Fruit fly (Drosophila melanogaster) whole organism, embryonic: Measurements from ENCODE around the gene SdhC.

ENCODE experiments used
- Abd-B ChIP-seq: fragments of 200-800 bp; sonication (Bioruptor generic); optimal IDR thresholded peaks from 2 replicates; lab custom pipeline; 2018; ENCODE audit warnings: missing biosample characterization, mild to moderate bottlenecking, missing genetic modification characterization, moderate library complexity
- Ada2b ChIP-seq: fragments of 200-800 bp; sonication (Bioruptor generic); IDR thresholded peaks from 2 replicates; pipeline ENCODE4 v1.3.6; 2022; ENCODE audit warnings: missing biosample characterization, missing genetic modification characterization
- Atf-2 ChIP-seq: fragments of 200-800 bp; sonication (Bioruptor generic); optimal IDR thresholded peaks from 2 replicates; lab custom pipeline; 2016; ENCODE audit warnings: missing biosample characterization, missing genetic modification characterization
- CG10147 ChIP-seq: fragments of 200-800 bp; sonication (Bioruptor generic); optimal IDR thresholded peaks from 2 replicates; lab custom pipeline; 2019; ENCODE audit warnings: missing biosample characterization, mild to moderate bottlenecking, missing genetic modification characterization, moderate library complexity
- CG10209 ChIP-seq: fragments of 200-800 bp; sonication (Bioruptor generic); optimal IDR thresholded peaks from 3 replicates; lab custom pipeline; 2017; ENCODE audit warnings: missing biosample characterization, mild to moderate bottlenecking, missing genetic modification characterization, missing genetic modification reagents
- CG1024 ChIP-seq: fragments of 200-800 bp; sonication (Bioruptor generic); IDR thresholded peaks from 2 replicates; pipeline ENCODE4 v1.3.6; 2022; ENCODE audit warnings: missing biosample characterization, missing genetic modification characterization
- CG10267 ChIP-seq: fragments of 200-800 bp; sonication (Bioruptor generic); optimal IDR thresholded peaks from 2 replicates; lab custom pipeline; 2018; ENCODE audit warnings: missing biosample characterization, mild to moderate bottlenecking, missing genetic modification characterization, moderate library complexity
- CG10543 ChIP-seq: fragments of 200-800 bp; sonication (Bioruptor generic); optimal IDR thresholded peaks from 3 replicates; lab custom pipeline; 2017; ENCODE audit warnings: missing biosample characterization, mild to moderate bottlenecking, missing genetic modification characterization, moderate library complexity
- CG11560 ChIP-seq: fragments of 200-800 bp; sonication (Bioruptor generic); IDR thresholded peaks from 3 replicates; pipeline ENCODE4 v1.3.6; 2022; ENCODE audit warnings: missing biosample characterization, missing genetic modification characterization
- CG12071 ChIP-seq: fragments of 200-800 bp; sonication (Bioruptor generic); optimal IDR thresholded peaks from 3 replicates; lab custom pipeline; 2018; ENCODE audit warnings: missing biosample characterization, mild to moderate bottlenecking, missing genetic modification characterization
- CG12769 ChIP-seq: fragments of 200-800 bp; sonication (Bioruptor generic); optimal IDR thresholded peaks from 2 replicates; lab custom pipeline; 2019; ENCODE audit warnings: missing biosample characterization, mild to moderate bottlenecking, missing genetic modification characterization, moderate library complexity
- CG13296 ChIP-seq: fragments of 200-800 bp; sonication (Bioruptor generic); optimal IDR thresholded peaks from 3 replicates; lab custom pipeline; 2018; ENCODE audit warnings: missing biosample characterization, mild to moderate bottlenecking, missing genetic modification characterization
- CG14050 ChIP-seq: fragments of 200-800 bp; sonication (Bioruptor generic); IDR thresholded peaks from 3 replicates; pipeline ENCODE4 v1.3.6; 2022; ENCODE audit warnings: missing biosample characterization, missing genetic modification characterization
- CG15073 ChIP-seq: fragments of 200-800 bp; sonication (Bioruptor generic); optimal IDR thresholded peaks from 2 replicates; lab custom pipeline; 2016; ENCODE audit warnings: missing biosample characterization, missing genetic modification characterization
- CG17361 ChIP-seq: fragments of 200-800 bp; sonication (Bioruptor generic); IDR thresholded peaks from 3 replicates; pipeline ENCODE4 v1.3.6; 2022; ENCODE audit warnings: missing biosample characterization, missing genetic modification characterization
- CG31224 ChIP-seq: fragments of 200-800 bp; sonication (Bioruptor generic); IDR thresholded peaks from 2 replicates; pipeline ENCODE4 v1.3.6; 2022; ENCODE audit warnings: missing biosample characterization, missing genetic modification characterization
- CG34224 ChIP-seq: fragments of 200-800 bp; sonication (Bioruptor generic); IDR thresholded peaks from 3 replicates; pipeline ENCODE4 v1.3.6; 2022; ENCODE audit warnings: missing biosample characterization, missing genetic modification characterization; ENCODE audit not compliant: partially characterized antibody
- CG4404 ChIP-seq: fragments of 200-800 bp; sonication (Bioruptor generic); IDR thresholded peaks from 2 replicates; pipeline ENCODE4 v1.3.6; 2022; ENCODE audit warnings: missing biosample characterization, missing genetic modification characterization
- CG4820 ChIP-seq: fragments of 200-800 bp; sonication (Bioruptor generic); optimal IDR thresholded peaks from 3 replicates; lab custom pipeline; 2016; ENCODE audit warnings: missing biosample characterization, missing genetic modification characterization
- CG7357 ChIP-seq: fragments of 200-800 bp; sonication (Bioruptor generic); IDR thresholded peaks from 3 replicates; pipeline ENCODE4 v1.3.6; 2022; ENCODE audit warnings: missing biosample characterization, missing genetic modification characterization
- CG8388 ChIP-seq: fragments of 200-800 bp; sonication (Bioruptor generic); optimal IDR thresholded peaks from 2 replicates; lab custom pipeline; 2019; ENCODE audit warnings: missing biosample characterization, mild to moderate bottlenecking, missing genetic modification characterization, moderate library complexity
- CG8478 ChIP-seq: fragments of >200 bp; optimal IDR thresholded peaks from 2 replicates; lab custom pipeline; 2018
- CG9727 ChIP-seq: fragments of 200-800 bp; sonication (Bioruptor generic); optimal IDR thresholded peaks from 3 replicates; lab custom pipeline; 2017; ENCODE audit warnings: missing biosample characterization, mild to moderate bottlenecking, missing genetic modification characterization
- Chrac-16 ChIP-seq: fragments of 200-800 bp; sonication (Bioruptor generic); optimal IDR thresholded peaks from 3 replicates; lab custom pipeline; 2016; ENCODE audit warnings: missing biosample characterization, missing genetic modification characterization
- CkIIα-i1 ChIP-seq: fragments of 200-800 bp; sonication (Bioruptor generic); IDR thresholded peaks from 2 replicates; pipeline ENCODE4 v1.3.6; 2022; ENCODE audit warnings: missing biosample characterization, missing genetic modification characterization
- CoRest ChIP-seq: fragments of 200-800 bp; sonication (Bioruptor generic); optimal IDR thresholded peaks from 3 replicates; lab custom pipeline; 2018; ENCODE audit warnings: missing biosample characterization, mild to moderate bottlenecking, missing genetic modification characterization, moderate library complexity
- Dad ChIP-seq: fragments of 200-800 bp; sonication (Bioruptor generic); optimal IDR thresholded peaks from 3 replicates; lab custom pipeline; 2016; ENCODE audit warnings: missing biosample characterization, missing genetic modification characterization
- Dip3 ChIP-seq: fragments of 200-800 bp; sonication (Bioruptor generic); optimal IDR thresholded peaks from 3 replicates; lab custom pipeline; 2016; ENCODE audit warnings: missing biosample characterization, missing genetic modification characterization
- ERR ChIP-seq: fragments of 200-800 bp; sonication (Bioruptor generic); optimal IDR thresholded peaks from 2 replicates; lab custom pipeline; 2016; ENCODE audit warnings: missing biosample characterization, missing genetic modification characterization
- Gsc ChIP-seq: fragments of 200-800 bp; sonication (Bioruptor generic); IDR thresholded peaks from 2 replicates; pipeline ENCODE4 v1.3.6; 2022; ENCODE audit warnings: missing biosample characterization, missing genetic modification characterization
- H2.0 ChIP-seq: fragments of 200-800 bp; sonication (Bioruptor generic); IDR thresholded peaks from 2 replicates; pipeline ENCODE4 v1.3.6; 2022; ENCODE audit warnings: missing biosample characterization, missing genetic modification characterization
- Hr39 ChIP-seq: fragments of >200 bp; optimal IDR thresholded peaks from 2 replicates; lab custom pipeline; 2017
- Neu2 ChIP-seq: fragments of 200-800 bp; sonication (Bioruptor generic); optimal IDR thresholded peaks from 3 replicates; lab custom pipeline; 2016; ENCODE audit warnings: missing biosample characterization, missing genetic modification characterization, borderline replicate concordance
- Side ChIP-seq: fragments of 200-800 bp; sonication (Bioruptor generic); optimal IDR thresholded peaks from 2 replicates; lab custom pipeline; 2016; ENCODE audit warnings: missing biosample characterization, missing genetic modification characterization
- Usf ChIP-seq: fragments of 200-800 bp; sonication (Bioruptor generic); optimal IDR thresholded peaks from 2 replicates; lab custom pipeline; 2017; ENCODE audit warnings: missing genotype, missing biosample characterization, missing genetic modification characterization
- Vsx1 ChIP-seq: fragments of 200-800 bp; sonication (Bioruptor generic); optimal IDR thresholded peaks from 2 replicates; lab custom pipeline; 2017; ENCODE audit warnings: missing biosample characterization, mild to moderate bottlenecking, missing genetic modification characterization, missing genetic modification reagents
- Xbp1 ChIP-seq: fragments of 200-800 bp; sonication (Bioruptor generic); optimal IDR thresholded peaks from 3 replicates; lab custom pipeline; 2016; ENCODE audit warnings: missing biosample characterization, mild to moderate bottlenecking, missing genetic modification characterization
- ab ChIP-seq: fragments of 200-800 bp; sonication (Bioruptor generic); optimal IDR thresholded peaks from 2 replicates; lab custom pipeline; 2016; ENCODE audit warnings: missing biosample characterization, missing genetic modification characterization
- ase ChIP-seq: fragments of 200-800 bp; sonication (Bioruptor generic); IDR thresholded peaks from 3 replicates; pipeline ENCODE4 v1.3.6; 2022; ENCODE audit warnings: missing biosample characterization, missing genetic modification characterization
- dimm ChIP-seq: fragments of 200-800 bp; sonication (Bioruptor generic); IDR thresholded peaks from 2 replicates; pipeline ENCODE4 v1.3.6; 2022; ENCODE audit warnings: missing biosample characterization, missing genetic modification characterization
- exex ChIP-seq: fragments of 200-800 bp; sonication (Bioruptor generic); optimal IDR thresholded peaks from 4 replicates; lab custom pipeline; 2018; ENCODE audit warnings: missing biosample characterization, mild to moderate bottlenecking, missing genetic modification characterization, moderate library complexity
- fd64A ChIP-seq: fragments of 200-800 bp; sonication (Bioruptor generic); optimal IDR thresholded peaks from 3 replicates; lab custom pipeline; 2018; ENCODE audit warnings: missing biosample characterization, mild to moderate bottlenecking, missing genetic modification characterization
- gcm2 ChIP-seq: fragments of 200-800 bp; sonication (Bioruptor generic); optimal IDR thresholded peaks from 2 replicates; lab custom pipeline; 2016; ENCODE audit warnings: missing biosample characterization, missing genetic modification characterization
- kah ChIP-seq: fragments of 200-800 bp; sonication (Bioruptor generic); optimal IDR thresholded peaks from 2 replicates; lab custom pipeline; 2018; ENCODE audit warnings: missing biosample characterization, mild to moderate bottlenecking, missing genetic modification characterization
- odd ChIP-seq: fragments of 200-800 bp; sonication (Bioruptor generic); optimal IDR thresholded peaks from 2 replicates; lab custom pipeline; 2017; ENCODE audit warnings: missing biosample characterization, mild to moderate bottlenecking, missing genetic modification characterization
- psq ChIP-seq: fragments of 200-800 bp; sonication (Bioruptor generic); optimal IDR thresholded peaks from 2 replicates; lab custom pipeline; 2017; ENCODE audit warnings: missing biosample characterization, missing genetic modification characterization
- ranshi ChIP-seq: fragments of 200-800 bp; sonication (Bioruptor generic); IDR thresholded peaks from 2 replicates; pipeline ENCODE4 v1.3.6; 2022; ENCODE audit warnings: missing biosample characterization, missing genetic modification characterization
- sc ChIP-seq, 3 experiments: fragments of >200 bp in 2 of 3; fragments of 200-800 bp in 1 of 3; sonication (Bioruptor generic) in 1 of 3; optimal IDR thresholded peaks; 2 replicates in 2 of 3; 3 replicates in 1 of 3; lab custom pipeline; 2017; ENCODE audit warnings: mild to moderate bottlenecking in 1 of 3, missing biosample characterization in 1 of 3, missing genetic modification characterization in 1 of 3, missing genetic modification reagents in 1 of 3
- sr ChIP-seq: fragments of 200-800 bp; sonication (Bioruptor generic); IDR thresholded peaks from 3 replicates; pipeline ENCODE4 v1.3.6; 2022; ENCODE audit warnings: missing biosample characterization, missing genetic modification characterization
- tx ChIP-seq: fragments of 200-800 bp; sonication (Bioruptor generic); optimal IDR thresholded peaks from 2 replicates; lab custom pipeline; 2016; ENCODE audit warnings: missing biosample characterization, missing genetic modification characterization

The SdhC gene

dm6 chr3R:11211291-11212061, 1.8 kb upstream of the SdhC start (continued):
- peak; percentile 53 for TF ChIP-seq Side (GFP tag; lab: Kevin White, UChicago)
- TF ChIP-seq CG4820 (GFP tag; lab: Kevin White, UChicago): peak; percentile 83
- TF ChIP-seq Dad (GFP tag; lab: Kevin White, UChicago): peak; percentile 47
- TF ChIP-seq kah: peak; percentile 87
- TF ChIP-seq Atf-2 (GFP tag; lab: Kevin White, UChicago): peak; percentile 48
- TF ChIP-seq ERR: peak; percentile 30
- peak; percentile 49 for TF ChIP-seq exex
- peak; percentile 18 for TF ChIP-seq gcm2 (GFP tag; lab: Kevin White, UChicago)
- 0 out of 2 replicates have a peak, but pooled peaks have one; percentile 36 for TF ChIP-seq CG1024 (GFP tag; lab: Robert Waterston, UW)
- TF ChIP-seq Hr39 (lab: Kevin White, UChicago): no peak
- TF ChIP-seq ab (GFP tag; lab: Kevin White, UChicago): no peak
- peak; percentile 82 for TF ChIP-seq Xbp1
- peak; percentile 65 for TF ChIP-seq tx
- TF ChIP-seq CG10267 (tag; lab: Kevin White, UChicago): peak; percentile 53
- no peak for TF ChIP-seq CG8478 (lab: Kevin White, UChicago)
- TF ChIP-seq CG10209: peak; percentile 57
- TF ChIP-seq CG12071 (GFP tag; lab: Kevin White, UChicago): peak; percentile 58
- peak; percentile 67; the same call in 2 of the 3 replicates for TF ChIP-seq sr (GFP tag; lab: Robert Waterston, UW)
- TF ChIP-seq fd64A (GFP tag; lab: Kevin White, UChicago): no peak
- peak; percentile 66 for TF ChIP-seq CG14050 (GFP tag; lab: Robert Waterston, UW)
- peak; percentile 20 for TF ChIP-seq Usf (GFP tag; lab: Kevin White, UChicago)
- TF ChIP-seq CG10147 (GFP tag; lab: Kevin White, UChicago): peak; percentile 53
- TF ChIP-seq CG34224 (GFP tag; lab: Robert Waterston, UW): no peak
- no peak for TF ChIP-seq CG11560
- peak; percentile 64 for TF ChIP-seq H2.0 (GFP tag; lab: Robert Waterston, UW)
- peak; percentile 65 for TF ChIP-seq Dip3
- TF ChIP-seq Neu2 (GFP tag; lab: Kevin White, UChicago): no peak
- peak; percentile 77 for TF ChIP-seq Chrac-16
- no peak for TF ChIP-seq CG15073 (GFP tag; lab: Kevin White, UChicago)
- peak; percentile 65 for TF ChIP-seq CG13296 (GFP tag; lab: Kevin White, UChicago)
- peak; percentile 51; the same call in 1 of the 3 replicates for TF ChIP-seq CG7357 (GFP tag; lab: Robert Waterston, UW)
- TF ChIP-seq ranshi: peak; percentile 68
- peak; percentile 84 for TF ChIP-seq CG10543 (GFP tag; lab: Kevin White, UChicago)
- peak; percentile 94 for TF ChIP-seq CG12769 (tag; lab: Kevin White, UChicago)
- peak; percentile 61 for TF ChIP-seq CG9727 (GFP tag; lab: Kevin White, UChicago)
- peak; percentile 66 for TF ChIP-seq CG17361 (GFP tag; lab: Robert Waterston, UW)
- TF ChIP-seq CG4404 (GFP tag; lab: Robert Waterston, UW): peak; percentile 37; the same call in 1 of the 2 replicates
- TF ChIP-seq odd (GFP tag; lab: Kevin White, UChicago): no peak
- no peak for TF ChIP-seq sc (optimal IDR thresholded peaks at IDR 0.05; lab: Kevin White, UChicago)
- TF ChIP-seq sc (GFP tag; optimal IDR thresholded peaks at IDR 0.05; lab: Kevin White, UChicago): peak; percentile 12
- no peak for TF ChIP-seq Gsc (GFP tag; lab: Robert Waterston, UW)
- TF ChIP-seq CoRest: peak; percentile 79
- TF ChIP-seq Vsx1 (GFP tag; lab: Kevin White, UChicago): peak; percentile 42
- peak; percentile 67 for TF ChIP-seq CG31224
- peak; percentile 76 for TF ChIP-seq Abd-B (GFP tag; lab: Kevin White, UChicago)
- TF ChIP-seq Ada2b: peak; percentile 73
- TF ChIP-seq CG8388 (GFP tag; lab: Kevin White, UChicago): peak; percentile 43
- peak; percentile 40 for TF ChIP-seq psq (GFP tag; lab: Kevin White, UChicago)
- TF ChIP-seq ase: peak; percentile 74; the same call in 2 of the 3 replicates
- TF ChIP-seq dimm (GFP tag; lab: Robert Waterston, UW): 0 out of 2 replicates have a peak, but pooled peaks have one; percentile 27
- no peak for TF ChIP-seq CkIIα-i1 (GFP tag; lab: Robert Waterston, UW)
